Fruit fly (Drosophila melanogaster) whole organism, embryonic: ENCODE measurements around the gene CG5160.

Experiments
- Antp ChIP-seq: fragments of 200-800 bp; sonication (Bioruptor generic); optimal IDR thresholded peaks from 3 replicates; lab custom pipeline; 2016; ENCODE audit warnings: missing biosample characterization, missing genetic modification characterization
- Blimp-1 ChIP-seq: fragments of 200-800 bp; sonication (Bioruptor generic); optimal IDR thresholded peaks from 3 replicates; lab custom pipeline; 2018; ENCODE audit warnings: missing biosample characterization, missing genetic modification characterization, mild to moderate bottlenecking, moderate library complexity, missing genetic modification reagents
- CG10543 ChIP-seq: fragments of 200-800 bp; sonication (Bioruptor generic); optimal IDR thresholded peaks from 3 replicates; lab custom pipeline; 2017; ENCODE audit warnings: missing biosample characterization, mild to moderate bottlenecking, missing genetic modification characterization, moderate library complexity
- CG13123 ChIP-seq: fragments of 200-800 bp; sonication (Bioruptor generic); optimal IDR thresholded peaks from 2 replicates; lab custom pipeline; 2016; ENCODE audit warnings: missing biosample characterization, missing genetic modification characterization
- CG15073 ChIP-seq: fragments of 200-800 bp; sonication (Bioruptor generic); optimal IDR thresholded peaks from 2 replicates; lab custom pipeline; 2016; ENCODE audit warnings: missing biosample characterization, missing genetic modification characterization
- CG15514 ChIP-seq: fragments of 200-800 bp; sonication (Bioruptor generic); optimal IDR thresholded peaks from 3 replicates; lab custom pipeline; 2017; ENCODE audit warnings: missing biosample characterization, missing genetic modification characterization, mild to moderate bottlenecking, moderate library complexity, missing genetic modification reagents
- CG1792 ChIP-seq: fragments of 200-800 bp; sonication (Bioruptor generic); optimal IDR thresholded peaks from 2 replicates; lab custom pipeline; 2016; ENCODE audit warnings: missing biosample characterization, missing genetic modification characterization
- CG18476 ChIP-seq: fragments of 200-800 bp; sonication (Bioruptor generic); optimal IDR thresholded peaks from 2 replicates; lab custom pipeline; 2016; ENCODE audit warnings: missing biosample characterization, mild to moderate bottlenecking, missing genetic modification characterization
- CG18599 ChIP-seq: fragments of 200-800 bp; sonication (Bioruptor generic); optimal IDR thresholded peaks from 3 replicates; lab custom pipeline; 2017; ENCODE audit warnings: missing biosample characterization, missing genetic modification characterization, mild to moderate bottlenecking, moderate library complexity, missing genetic modification reagents
- CG30431 ChIP-seq: fragments of 200-800 bp; sonication (Bioruptor generic); optimal IDR thresholded peaks from 2 replicates; lab custom pipeline; 2017; ENCODE audit warnings: missing biosample characterization, missing genetic modification characterization
- CG31388 ChIP-seq: fragments of 200-800 bp; sonication (Bioruptor generic); optimal IDR thresholded peaks from 2 replicates; lab custom pipeline; 2016; ENCODE audit warnings: missing biosample characterization, missing genetic modification characterization
- CG3407 ChIP-seq: fragments of 200-800 bp; sonication (Bioruptor generic); optimal IDR thresholded peaks from 2 replicates; lab custom pipeline; 2018; ENCODE audit warnings: missing biosample characterization, mild to moderate bottlenecking, missing genetic modification characterization
- CG4328 ChIP-seq: fragments of 200-800 bp; sonication (Bioruptor generic); optimal IDR thresholded peaks from 3 replicates; lab custom pipeline; 2017; ENCODE audit warnings: missing biosample characterization, missing genetic modification reagents, missing genetic modification characterization
- CG4820 ChIP-seq: fragments of 200-800 bp; sonication (Bioruptor generic); optimal IDR thresholded peaks from 3 replicates; lab custom pipeline; 2016; ENCODE audit warnings: missing biosample characterization, missing genetic modification characterization
- CG6272 ChIP-seq: fragments of 200-800 bp; sonication (Bioruptor generic); IDR thresholded peaks from 2 replicates; pipeline ENCODE4 v1.3.6; 2022; ENCODE audit warnings: missing biosample characterization, missing genetic modification characterization
- CG7987 ChIP-seq: fragments of 200-800 bp; sonication (Bioruptor generic); optimal IDR thresholded peaks from 2 replicates; lab custom pipeline; 2018; ENCODE audit warnings: missing biosample characterization, mild to moderate bottlenecking, missing genetic modification characterization, moderate library complexity
- Camta ChIP-seq: fragments of 200-800 bp; sonication (Bioruptor generic); optimal IDR thresholded peaks from 2 replicates; lab custom pipeline; 2016; ENCODE audit warnings: missing biosample characterization, missing genetic modification characterization
- E2f1 ChIP-seq: fragments of 200-800 bp; sonication (Bioruptor generic); IDR thresholded peaks from 2 replicates; pipeline ENCODE4 v1.3.6; 2022; ENCODE audit warnings: missing biosample characterization, missing genetic modification characterization
- E2f2 ChIP-seq: fragments of 200-800 bp; sonication (Bioruptor generic); IDR thresholded peaks from 2 replicates; pipeline ENCODE4 v1.3.6; 2022; ENCODE audit warnings: missing biosample characterization, missing genetic modification characterization
- Hr39 ChIP-seq: fragments of >200 bp; optimal IDR thresholded peaks from 2 replicates; lab custom pipeline; 2017
- MESR4 ChIP-seq: fragments of 200-800 bp; sonication (Bioruptor generic); optimal IDR thresholded peaks from 2 replicates; lab custom pipeline; 2018; ENCODE audit warnings: missing biosample characterization, mild to moderate bottlenecking, missing genetic modification characterization, moderate library complexity
- MTF-1 ChIP-seq: fragments of 200-800 bp; sonication (Bioruptor generic); optimal IDR thresholded peaks from 2 replicates; lab custom pipeline; 2018; ENCODE audit warnings: missing biosample characterization, mild to moderate bottlenecking, missing genetic modification characterization, borderline replicate concordance
- Mad ChIP-seq: fragments of 200-800 bp; sonication (Bioruptor generic); optimal IDR thresholded peaks from 2 replicates; lab custom pipeline; 2016; ENCODE audit warnings: missing biosample characterization, missing genetic modification characterization
- NK7.1 ChIP-seq: fragments of 200-800 bp; sonication (Bioruptor generic); optimal IDR thresholded peaks from 3 replicates; lab custom pipeline; 2016; ENCODE audit warnings: missing biosample characterization, missing genetic modification characterization
- Spps ChIP-seq: fragments of 200-800 bp; sonication (Bioruptor generic); optimal IDR thresholded peaks from 2 replicates; lab custom pipeline; 2018; ENCODE audit warnings: missing biosample characterization, mild to moderate bottlenecking, missing genetic modification characterization
- Ssrp ChIP-seq: fragments of 200-800 bp; sonication (Bioruptor generic); optimal IDR thresholded peaks from 2 replicates; lab custom pipeline; 2018; ENCODE audit warnings: missing biosample characterization, mild to moderate bottlenecking, missing genetic modification characterization, moderate library complexity
- TFAM ChIP-seq: fragments of 200-800 bp; sonication (Bioruptor generic); optimal IDR thresholded peaks from 2 replicates; lab custom pipeline; 2017; ENCODE audit warnings: missing biosample characterization, missing genetic modification characterization, inconsistent platforms
- Xbp1 ChIP-seq: fragments of 200-800 bp; sonication (Bioruptor generic); optimal IDR thresholded peaks from 3 replicates; lab custom pipeline; 2016; ENCODE audit warnings: missing biosample characterization, mild to moderate bottlenecking, missing genetic modification characterization
- ap ChIP-seq: fragments of 200-800 bp; sonication (Bioruptor generic); IDR thresholded peaks from 2 replicates; pipeline ENCODE4 v1.3.6; 2022; ENCODE audit warnings: missing biosample characterization, missing genetic modification characterization
- ase ChIP-seq: fragments of 200-800 bp; sonication (Bioruptor generic); IDR thresholded peaks from 3 replicates; pipeline ENCODE4 v1.3.6; 2022; ENCODE audit warnings: missing biosample characterization, missing genetic modification characterization
- ash1 ChIP-seq: fragments of 200-800 bp; sonication (Bioruptor generic); optimal IDR thresholded peaks from 2 replicates; lab custom pipeline; 2018; ENCODE audit warnings: missing biosample characterization, mild to moderate bottlenecking, missing genetic modification characterization
- btn ChIP-seq: fragments of 200-800 bp; sonication (Bioruptor generic); optimal IDR thresholded peaks from 2 replicates; lab custom pipeline; 2016; ENCODE audit warnings: missing biosample characterization, missing genetic modification characterization
- fd102C ChIP-seq: fragments of 200-800 bp; sonication (Bioruptor generic); optimal IDR thresholded peaks from 2 replicates; lab custom pipeline; 2018; ENCODE audit warnings: missing biosample characterization, mild to moderate bottlenecking, missing genetic modification characterization, moderate library complexity
- fu2 ChIP-seq: fragments of 200-800 bp; sonication (Bioruptor generic); optimal IDR thresholded peaks from 2 replicates; lab custom pipeline; 2016; ENCODE audit warnings: missing biosample characterization, missing genetic modification characterization
- gce ChIP-seq: fragments of 200-800 bp; sonication (Bioruptor generic); IDR thresholded peaks from 3 replicates; pipeline ENCODE4 v1.3.6; 2022; ENCODE audit warnings: missing biosample characterization, missing genetic modification characterization
- hkb ChIP-seq, 2 experiments: fragments of 200-800 bp in 1 of 2; fragments of >200 bp in 1 of 2; sonication (Bioruptor generic) in 1 of 2; IDR thresholded peaks in 1 of 2; optimal IDR thresholded peaks in 1 of 2; 2 replicates each; pipeline versions ENCODE4 v1.3.6 to Lab custom; 2017 to 2022; ENCODE audit warnings: missing biosample characterization in 1 of 2, missing genetic modification characterization in 1 of 2
- nau ChIP-seq: fragments of 200-800 bp; sonication (Bioruptor generic); optimal IDR thresholded peaks from 3 replicates; lab custom pipeline; 2017; ENCODE audit warnings: missing biosample characterization, mild to moderate bottlenecking, missing genetic modification characterization, missing genetic modification reagents
- odd ChIP-seq: fragments of 200-800 bp; sonication (Bioruptor generic); optimal IDR thresholded peaks from 2 replicates; lab custom pipeline; 2017; ENCODE audit warnings: missing biosample characterization, mild to moderate bottlenecking, missing genetic modification characterization
- pzg ChIP-seq: fragments of 200-800 bp; sonication (Bioruptor generic); optimal IDR thresholded peaks from 3 replicates; lab custom pipeline; 2018; ENCODE audit warnings: missing biosample characterization, mild to moderate bottlenecking, missing genetic modification characterization, moderate library complexity
- salm ChIP-seq: fragments of 200-800 bp; sonication (Bioruptor generic); optimal IDR thresholded peaks from 2 replicates; lab custom pipeline; 2018; ENCODE audit warnings: missing biosample characterization, mild to moderate bottlenecking, missing genetic modification characterization
- sens ChIP-seq: fragments of 200-800 bp; sonication (Bioruptor generic); peaks from one replicate; lab custom pipeline; 2016; ENCODE audit warnings: missing biosample characterization, missing genetic modification characterization
- sens-2 ChIP-seq: fragments of 200-800 bp; sonication (Bioruptor generic); IDR thresholded peaks from 2 replicates; pipeline ENCODE4 v1.3.6; 2022; ENCODE audit warnings: missing biosample characterization, missing genetic modification characterization
- sim ChIP-seq: fragments of 200-800 bp; sonication (Bioruptor generic); IDR thresholded peaks from 2 replicates; pipeline ENCODE4 v1.3.6; 2022; ENCODE audit warnings: missing biosample characterization, missing genetic modification characterization
- sob ChIP-seq: fragments of 200-800 bp; sonication (Bioruptor generic); IDR thresholded peaks from 2 replicates; pipeline ENCODE4 v1.3.6; 2022; ENCODE audit warnings: missing biosample characterization, missing genetic modification characterization
- sr ChIP-seq: fragments of 200-800 bp; sonication (Bioruptor generic); IDR thresholded peaks from 3 replicates; pipeline ENCODE4 v1.3.6; 2022; ENCODE audit warnings: missing biosample characterization, missing genetic modification characterization
- stc ChIP-seq: fragments of 200-800 bp; sonication (Bioruptor generic); IDR thresholded peaks from 2 replicates; pipeline ENCODE4 v1.3.6; 2022; ENCODE audit warnings: missing biosample characterization, missing genetic modification characterization
- sug ChIP-seq: fragments of 200-800 bp; optimal IDR thresholded peaks from 2 replicates; lab custom pipeline; 2019; ENCODE audit warnings: missing biosample characterization, mild to moderate bottlenecking, missing genetic modification characterization, moderate library complexity
- ttk ChIP-seq: fragments of 200-800 bp; sonication (Bioruptor generic); IDR thresholded peaks from 2 replicates; pipeline ENCODE4 v2.1.2; 2022; ENCODE audit warnings: missing biosample characterization, missing genetic modification characterization
- twi ChIP-seq: fragments of 200-800 bp; optimal IDR thresholded peaks from 2 replicates; lab custom pipeline; 2019; ENCODE audit warnings: missing biosample characterization, mild to moderate bottlenecking, missing genetic modification characterization, moderate library complexity
- vnd ChIP-seq: fragments of 200-800 bp; sonication (Bioruptor generic); IDR thresholded peaks from 3 replicates; pipeline ENCODE4 v1.3.6; 2022; ENCODE audit warnings: missing biosample characterization, missing genetic modification characterization; ENCODE audit not compliant: partially characterized antibody
- yki ChIP-seq: fragments of >200 bp; optimal IDR thresholded peaks from 3 replicates; lab custom pipeline; 2018
- zf30C ChIP-seq: fragments of 200-800 bp; sonication (Bioruptor generic); optimal IDR thresholded peaks from 3 replicates; lab custom pipeline; 2018; ENCODE audit warnings: missing biosample characterization, mild to moderate bottlenecking, missing genetic modification characterization

The CG5160 gene

dm6 chr2L:7376157-7376556 is 22.4 kb downstream of the CG5160 start (continued):
- no peak for TF ChIP-seq ash1 (GFP tag; lab: Kevin White, UChicago)
- TF ChIP-seq CG6272 (GFP tag; lab: Robert Waterston, UW) = peak; percentile 17; the same call in 1 of the 2 replicates
- peak; percentile 55 for TF ChIP-seq ap
- no peak for TF ChIP-seq pzg (GFP tag; lab: Kevin White, UChicago)
- TF ChIP-seq fd102C (GFP tag; lab: Kevin White, UChicago) = no peak
- no peak for TF ChIP-seq CG4328 (GFP tag; lab: Kevin White, UChicago)
- no peak for TF ChIP-seq zf30C
- no peak for TF ChIP-seq yki (lab: Kevin White, UChicago)
- TF ChIP-seq CG18476 = no peak
- TF ChIP-seq sens-2 (GFP tag; lab: Robert Waterston, UW) = peak; percentile 19; the same call in 1 of the 2 replicates
- no peak for TF ChIP-seq CG1792 (GFP tag; lab: Kevin White, UChicago)
- peak; percentile 47; the same call in 1 of the 2 replicates for TF ChIP-seq ttk (GFP tag; lab: Robert Waterston, UW)
- no peak for TF ChIP-seq twi
- no peak for TF ChIP-seq CG31388 (GFP tag; lab: Kevin White, UChicago)
- TF ChIP-seq CG10543 (GFP tag; lab: Kevin White, UChicago) = no peak
- TF ChIP-seq fu2 (GFP tag; lab: Kevin White, UChicago) = no peak
- TF ChIP-seq stc (GFP tag; lab: Robert Waterston, UW) = peak; percentile 45; the same call in 1 of the 2 replicates
- TF ChIP-seq vnd (GFP tag; lab: Robert Waterston, UW) = no peak
- TF ChIP-seq NK7.1 = no peak
- TF ChIP-seq Xbp1 (GFP tag; lab: Kevin White, UChicago) = peak; percentile 25
- TF ChIP-seq CG7987 (GFP tag; lab: Kevin White, UChicago) = no peak
- peak; percentile 43; the same call in 1 of the 2 replicates for TF ChIP-seq sob (GFP tag; lab: Robert Waterston, UW)
- no peak for TF ChIP-seq Mad (GFP tag; lab: Kevin White, UChicago)
- no peak for TF ChIP-seq MESR4 (GFP tag; lab: Kevin White, UChicago)
- no peak for TF ChIP-seq salm (tag; lab: Kevin White, UChicago)
- no peak for TF ChIP-seq hkb (optimal IDR thresholded peaks at IDR 0.05; lab: Kevin White, UChicago)
- peak; percentile 77 for TF ChIP-seq hkb (GFP tag; IDR thresholded peaks at IDR 0.05; lab: Robert Waterston, UW)
- no peak for TF ChIP-seq gce (GFP tag; lab: Robert Waterston, UW)
- TF ChIP-seq odd (GFP tag; lab: Kevin White, UChicago) = no peak
- TF ChIP-seq ase (GFP tag; lab: Robert Waterston, UW) = peak; percentile 59; the same call in 2 of the 3 replicates
- no peak for TF ChIP-seq sug (tag; lab: Kevin White, UChicago)
- TF ChIP-seq nau (GFP tag; lab: Kevin White, UChicago) = no peak
- no peak for TF ChIP-seq Hr39 (lab: Kevin White, UChicago)
- no peak for TF ChIP-seq sim (GFP tag; lab: Robert Waterston, UW)
- no peak for TF ChIP-seq CG15514 (GFP tag; lab: Kevin White, UChicago)
- no peak for TF ChIP-seq CG18599 (GFP tag; lab: Kevin White, UChicago)
- TF ChIP-seq CG13123 (GFP tag; lab: Kevin White, UChicago) = no peak
- TF ChIP-seq btn (GFP tag; lab: Kevin White, UChicago) = no peak
- TF ChIP-seq TFAM (GFP tag; lab: Kevin White, UChicago) = no peak
- peak; percentile 80 for TF ChIP-seq sens
- TF ChIP-seq Camta (GFP tag; lab: Kevin White, UChicago) = no peak
- TF ChIP-seq MTF-1 = no peak
- TF ChIP-seq E2f2 (GFP tag; lab: Robert Waterston, UW) = peak; percentile 28; the same call in 1 of the 2 replicates
- no peak for TF ChIP-seq Ssrp (tag; lab: Kevin White, UChicago)
- TF ChIP-seq Antp (GFP tag; lab: Kevin White, UChicago) = peak; percentile 27
- no peak for TF ChIP-seq sr (GFP tag; lab: Robert Waterston, UW)
- TF ChIP-seq CG15073 (GFP tag; lab: Kevin White, UChicago) = no peak
- TF ChIP-seq CG4820 (GFP tag; lab: Kevin White, UChicago) = no peak
- TF ChIP-seq CG30431 (GFP tag; lab: Kevin White, UChicago) = no peak
- TF ChIP-seq CG3407 (GFP tag; lab: Kevin White, UChicago) = no peak
- no peak for TF ChIP-seq E2f1 (GFP tag; lab: Robert Waterston, UW)
- no peak for TF ChIP-seq Blimp-1 (GFP tag; lab: Kevin White, UChicago)
- no peak for TF ChIP-seq Spps
